Worm (Caenorhabditis elegans) whole organism, L3 larva: ENCODE results near the gene C17E7.9.

ENCODE experiments used
- aly-2 ChIP-seq: fragments of 150-350 bp; optimal IDR thresholded peaks from 2 replicates; lab custom pipeline; 2014; ENCODE audit warnings: missing biosample characterization, missing genetic modification characterization
- daf-12 ChIP-seq: fragments of 150-350 bp; optimal IDR thresholded peaks from 2 replicates; lab custom pipeline; 2014; ENCODE audit warnings: missing biosample characterization, missing genetic modification reagents, missing genetic modification characterization
- egl-27 ChIP-seq: sonication (generic microtip); optimal IDR thresholded peaks from 4 replicates; lab custom pipeline; 2017; ENCODE audit warnings: missing biosample characterization, missing genetic modification reagents, missing genetic modification characterization
- fkh-10 ChIP-seq: sonication (generic microtip); optimal IDR thresholded peaks from 2 replicates; lab custom pipeline; 2017; ENCODE audit warnings: missing biosample characterization, missing genetic modification reagents, missing genetic modification characterization
- lsy-12 ChIP-seq: sonication (generic microtip); optimal IDR thresholded peaks from 2 replicates; lab custom pipeline; 2016; ENCODE audit warnings: mild to moderate bottlenecking, missing genetic modification characterization, missing compliant biosample characterization
- nfya-1 ChIP-seq: sonication (generic microtip); optimal IDR thresholded peaks from 2 replicates; lab custom pipeline; 2017; ENCODE audit warnings: missing genetic modification characterization, mild to moderate bottlenecking, missing compliant biosample characterization, antibody characterized with exemption, moderate library complexity; ENCODE audit not compliant: insufficient read depth
- nhr-23 ChIP-seq: fragments of 150-350 bp; optimal IDR thresholded peaks from 2 replicates; lab custom pipeline; 2014; ENCODE audit warnings: missing biosample characterization, missing genetic modification reagents, missing genetic modification characterization
- nhr-43 ChIP-seq: sonication (generic microtip); optimal IDR thresholded peaks from 2 replicates; lab custom pipeline; 2016; ENCODE audit warnings: mild to moderate bottlenecking, missing genetic modification characterization, missing compliant biosample characterization; ENCODE audit not compliant: poor library complexity, severe bottlenecking
- pha-4 ChIP-seq: fragments of 150-350 bp; optimal IDR thresholded peaks from 2 replicates; lab custom pipeline; 2014; ENCODE audit warnings: missing biosample characterization, missing genetic modification reagents, missing genetic modification characterization
- pqm-1 ChIP-seq: fragments of 150-350 bp; optimal IDR thresholded peaks from 2 replicates; lab custom pipeline; 2017; ENCODE audit warnings: missing biosample characterization, missing genetic modification characterization, inconsistent platforms
- skn-1 ChIP-seq: fragments of 150-350 bp; optimal IDR thresholded peaks from 2 replicates; lab custom pipeline; 2014; ENCODE audit warnings: missing biosample characterization, missing genetic modification characterization
- unc-39 ChIP-seq: sonication (generic microtip); optimal IDR thresholded peaks from 4 replicates; lab custom pipeline; 2017; ENCODE audit warnings: missing biosample characterization, missing genetic modification characterization
- ztf-11 ChIP-seq: fragments of 150-350 bp; optimal IDR thresholded peaks from 2 replicates; lab custom pipeline; 2014; ENCODE audit warnings: missing biosample characterization, missing genetic modification characterization

DNA sequence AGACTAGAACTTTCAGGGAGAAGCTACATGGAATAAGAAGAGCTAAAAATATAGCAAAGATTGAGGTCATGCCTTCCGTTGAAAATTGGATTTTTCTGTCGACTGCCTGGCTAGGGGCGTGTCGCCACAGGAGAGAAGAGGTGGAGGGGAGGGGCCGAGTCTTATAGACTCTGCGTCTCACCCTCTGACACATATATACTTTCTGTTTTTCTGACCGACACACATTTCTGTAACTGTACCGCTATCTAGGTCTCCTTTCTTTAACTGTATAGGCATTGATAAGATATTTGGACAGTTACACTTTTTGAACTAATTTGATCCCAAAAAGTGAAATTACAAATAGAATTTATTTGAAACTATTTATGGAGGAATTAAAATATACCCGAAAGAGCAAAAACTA is 49.2 kb downstream of the C17E7.9 start:
- TF ChIP-seq skn-1 (tag; lab: Kevin White, UChicago) (no peak), daf-12 (tag; lab: Kevin White, UChicago) (no peak), nfya-1 (tag; lab: Kevin White, UChicago) (no peak), unc-39 (tag; lab: Kevin White, UChicago) (no peak), pqm-1 (tag; lab: Kevin White, UChicago) (peak; percentile 20), aly-2 (tag; lab: Kevin White, UChicago) (no peak), nhr-43 (no peak), pha-4 (tag; lab: Kevin White, UChicago) (no peak), lsy-12 (tag; lab: Kevin White, UChicago) (no peak), egl-27 (tag; lab: Kevin White, UChicago) (no peak), nhr-23 (no peak), fkh-10 (GFP tag; lab: Kevin White, UChicago) (no peak), ztf-11 (tag; lab: Kevin White, UChicago) (no peak)
